Fruit fly (Drosophila melanogaster) whole organism, adult: ENCODE data around the gene CG11563.
A peak's percentile ranks its signal among the peaks of the same experiment; 100 is the strongest.

Experiments used
- CG11617 ChIP-seq: fragments of 200-800 bp; sonication (Bioruptor generic); optimal IDR thresholded peaks from 2 replicates; lab custom pipeline; 2017; ENCODE audit warnings: mild to moderate bottlenecking, missing biosample characterization, missing genetic modification reagents, missing genetic modification characterization
- CG12768 ChIP-seq: fragments of 200-800 bp; sonication (Bioruptor generic); optimal IDR thresholded peaks from 2 replicates; lab custom pipeline; 2017; ENCODE audit warnings: missing biosample characterization, missing genetic modification characterization, mild to moderate bottlenecking, moderate library complexity, missing genetic modification reagents
- CG14711 ChIP-seq: fragments of 200-800 bp; sonication (Bioruptor generic); optimal IDR thresholded peaks from 2 replicates; lab custom pipeline; 2018; ENCODE audit warnings: missing biosample characterization, mild to moderate bottlenecking, missing genetic modification characterization, moderate library complexity
- CG1620 ChIP-seq: fragments of 200-800 bp; sonication (Bioruptor generic); optimal IDR thresholded peaks from 2 replicates; lab custom pipeline; 2016; ENCODE audit warnings: missing biosample characterization, missing genetic modification characterization
- CG33017 ChIP-seq: fragments of 200-800 bp; sonication (Bioruptor generic); optimal IDR thresholded peaks from 2 replicates; lab custom pipeline; 2018; ENCODE audit warnings: missing biosample characterization, mild to moderate bottlenecking, missing genetic modification characterization, moderate library complexity
- CG5204 ChIP-seq: fragments of 200-800 bp; sonication (Bioruptor generic); optimal IDR thresholded peaks from 2 replicates; lab custom pipeline; 2016; ENCODE audit warnings: missing biosample characterization, missing genetic modification characterization
- CG7045 ChIP-seq: fragments of 200-800 bp; sonication (Bioruptor generic); optimal IDR thresholded peaks from 2 replicates; lab custom pipeline; 2017; ENCODE audit warnings: missing biosample characterization, mild to moderate bottlenecking, missing genetic modification characterization
- CG7101 ChIP-seq: fragments of 200-800 bp; sonication (Bioruptor generic); optimal IDR thresholded peaks from 2 replicates; lab custom pipeline; 2018; ENCODE audit warnings: missing biosample characterization, mild to moderate bottlenecking, missing genetic modification characterization, moderate library complexity
- Clk ChIP-seq: fragments of 200-800 bp; sonication (Bioruptor generic); optimal IDR thresholded peaks from 2 replicates; lab custom pipeline; 2017; ENCODE audit warnings: missing biosample characterization, missing genetic modification characterization
- Crg-1 ChIP-seq: fragments of 200-800 bp; sonication (Bioruptor generic); optimal IDR thresholded peaks from 2 replicates; lab custom pipeline; 2016; ENCODE audit warnings: missing biosample characterization, missing genetic modification characterization
- Hr96 ChIP-seq: fragments of 200-800 bp; sonication (Bioruptor generic); optimal IDR thresholded peaks from 2 replicates; lab custom pipeline; 2016; ENCODE audit warnings: missing biosample characterization, missing genetic modification characterization
- Mnt ChIP-seq: fragments of 200-800 bp; sonication (Bioruptor generic); optimal IDR thresholded peaks from 2 replicates; lab custom pipeline; 2016; ENCODE audit warnings: missing biosample characterization, mild to moderate bottlenecking, missing genetic modification characterization
- bab1 ChIP-seq: fragments of 200-800 bp; sonication (Bioruptor generic); optimal IDR thresholded peaks from 3 replicates; lab custom pipeline; 2019; ENCODE audit warnings: missing biosample characterization, mild to moderate bottlenecking, missing genetic modification characterization, moderate library complexity
- cic ChIP-seq: fragments of 200-800 bp; sonication (Bioruptor generic); optimal IDR thresholded peaks from 2 replicates; lab custom pipeline; 2017; ENCODE audit warnings: missing biosample characterization, mild to moderate bottlenecking, missing genetic modification characterization, moderate library complexity
- cnc ChIP-seq, 2 experiments: fragments of >200 bp; optimal IDR thresholded peaks; 2 replicates each; lab custom pipeline; 2017
- kay ChIP-seq: fragments of 200-800 bp; sonication (Bioruptor generic); peaks from one replicate; lab custom pipeline; 2016; ENCODE audit warnings: missing biosample characterization, missing genetic modification characterization, borderline replicate concordance
- ovo ChIP-seq: fragments of 200-800 bp; sonication (Bioruptor generic); optimal IDR thresholded peaks from 2 replicates; lab custom pipeline; 2016; ENCODE audit warnings: missing biosample characterization, missing genetic modification characterization
- pad ChIP-seq: fragments of 200-800 bp; sonication (Bioruptor generic); optimal IDR thresholded peaks from 3 replicates; lab custom pipeline; 2017; ENCODE audit warnings: missing biosample characterization, missing genetic modification characterization, mild to moderate bottlenecking, moderate library complexity, missing genetic modification reagents
- tj ChIP-seq: fragments of 200-800 bp; sonication (Bioruptor generic); optimal IDR thresholded peaks from 3 replicates; lab custom pipeline; 2017; ENCODE audit warnings: missing biosample characterization, mild to moderate bottlenecking, missing genetic modification characterization, moderate library complexity
- toe ChIP-seq: fragments of 200-800 bp; sonication (Bioruptor generic); optimal IDR thresholded peaks from 2 replicates; lab custom pipeline; 2016; ENCODE audit warnings: missing biosample characterization, missing genetic modification characterization

The CG11563 gene

dm6 chr3R:31711270-31712029, 25.4 kb upstream of the CG11563 start:
- TF ChIP-seq tj (GFP tag; lab: Kevin White, UChicago) (peak; percentile 42), pad (GFP tag; lab: Kevin White, UChicago) (peak; percentile 23), Mnt (GFP tag; lab: Kevin White, UChicago) (no peak), kay (GFP tag; lab: Kevin White, UChicago) (peak; percentile 80), CG1620 (no peak), ovo (GFP tag; lab: Kevin White, UChicago) (peak; percentile 60), CG7101 (tag; lab: Kevin White, UChicago) (no peak)

dm6 chr3R:31712585-31712984, 24.2 kb upstream of the CG11563 start:
- TF ChIP-seq CG5204 (GFP tag; lab: Kevin White, UChicago) (peak; percentile 41), Clk (GFP tag; lab: Kevin White, UChicago) (no peak), bab1 (GFP tag; lab: Kevin White, UChicago) (no peak), pad (GFP tag; lab: Kevin White, UChicago) (no peak), cnc (optimal IDR thresholded peaks at IDR 0.05; lab: Kevin White, UChicago) (no peak), Hr96 (GFP tag; lab: Kevin White, UChicago) (no peak), CG7045 (no peak), CG12768 (peak; percentile 2)

dm6 chr3R:31713306-31714123, 23.3 kb upstream of the CG11563 start, which contains the start of gene ttk:
Gene ttk, plus strand, starts transcription at chr3R:31713867.
- TF ChIP-seq kay (GFP tag; lab: Kevin White, UChicago) (no peak), bab1 (GFP tag; lab: Kevin White, UChicago) (peak; percentile 8), pad (GFP tag; lab: Kevin White, UChicago) (peak; percentile 46), CG12768 (peak; percentile 53), cic (GFP tag; lab: Kevin White, UChicago) (no peak), ovo (GFP tag; lab: Kevin White, UChicago) (no peak), cnc (optimal IDR thresholded peaks at IDR 0.05; lab: Kevin White, UChicago) (no peak), CG14711 (no peak), Mnt (GFP tag; lab: Kevin White, UChicago) (no peak), toe (GFP tag; lab: Kevin White, UChicago) (no peak), tj (GFP tag; lab: Kevin White, UChicago) (peak; percentile 100), CG33017 (no peak), CG1620 (no peak), Crg-1 (no peak), Clk (GFP tag; lab: Kevin White, UChicago) (no peak), CG11617 (GFP tag; lab: Kevin White, UChicago) (peak; percentile 46), CG7045 (no peak), Hr96 (GFP tag; lab: Kevin White, UChicago) (peak; percentile 22)

- TF ChIP-seq CG14711, result peak; percentile 63
- TF ChIP-seq cnc (optimal IDR thresholded peaks at IDR 0.05; lab: Kevin White, UChicago), result no peak
- TF ChIP-seq CG33017, result no peak
- TF ChIP-seq CG7045, result no peak
- peak; percentile 94 for TF ChIP-seq kay (GFP tag; lab: Kevin White, UChicago)
- peak; percentile 8 for TF ChIP-seq cic (GFP tag; lab: Kevin White, UChicago)
- no peak for TF ChIP-seq tj (GFP tag; lab: Kevin White, UChicago)
- TF ChIP-seq ovo (GFP tag; lab: Kevin White, UChicago), result peak; percentile 71
- no peak for TF ChIP-seq Clk (GFP tag; lab: Kevin White, UChicago)
- TF ChIP-seq pad (GFP tag; lab: Kevin White, UChicago), result peak; percentile 86
- TF ChIP-seq toe (GFP tag; lab: Kevin White, UChicago), result no peak
- no peak for TF ChIP-seq Mnt (GFP tag; lab: Kevin White, UChicago)
Measured at dm6 chr3R:31714876-31715712, 21.7 kb upstream of the CG11563 start.

- TF ChIP-seq CG7045, result no peak
- TF ChIP-seq CG5204 (GFP tag; lab: Kevin White, UChicago), result no peak
- no peak for TF ChIP-seq CG1620
- TF ChIP-seq Hr96 (GFP tag; lab: Kevin White, UChicago), result no peak
- TF ChIP-seq Crg-1, result no peak
- TF ChIP-seq tj (GFP tag; lab: Kevin White, UChicago), result no peak
- TF ChIP-seq CG7101 (tag; lab: Kevin White, UChicago), result no peak
- peak; percentile 72 for TF ChIP-seq kay (GFP tag; lab: Kevin White, UChicago)
- peak; percentile 3 for TF ChIP-seq CG11617 (GFP tag; lab: Kevin White, UChicago)
Measured at dm6 chr3R:31715713-31716024, 21.2 kb upstream of the CG11563 start.
